Fruit fly (Drosophila melanogaster): ENCODE data around the gene bchs.

The bchs gene

DNA sequence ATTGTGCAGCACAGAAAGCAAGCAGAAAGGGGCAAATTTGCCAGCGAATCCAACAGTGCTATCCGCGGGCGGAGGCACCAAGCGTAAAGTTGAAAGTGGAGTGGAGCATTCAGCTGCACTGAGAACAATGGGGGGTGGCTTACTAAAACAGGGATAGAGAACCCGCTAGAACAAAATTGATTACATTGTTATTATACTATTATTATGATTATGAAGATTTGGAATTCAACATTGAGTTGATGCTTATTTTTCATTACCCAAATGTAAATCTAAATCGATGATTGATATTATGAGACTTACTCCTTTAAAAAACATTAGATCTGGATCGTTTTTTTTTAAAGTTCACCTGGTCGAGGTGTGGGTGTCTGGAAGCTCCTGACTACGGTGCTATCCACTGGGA, 5.4 kb upstream of the bchs start:
- TF ChIP-seq noc (tag; optimal IDR thresholded peaks at IDR 0.05), result no peak

- TF ChIP-seq noc (tag; optimal IDR thresholded peaks at IDR 0.05), result no peak
Observed at dm6 chr2L:5902898-5903297, 4.1 kb upstream of the bchs start.

- TF ChIP-seq noc (tag; optimal IDR thresholded peaks at IDR 0.05), result no peak
Observed at dm6 chr2L:5904585-5904984, 2.4 kb upstream of the bchs start, which contains the start of gene CG9021. TSS of gene CG9021 (minus strand) at chr2L:5904689.

DNA sequence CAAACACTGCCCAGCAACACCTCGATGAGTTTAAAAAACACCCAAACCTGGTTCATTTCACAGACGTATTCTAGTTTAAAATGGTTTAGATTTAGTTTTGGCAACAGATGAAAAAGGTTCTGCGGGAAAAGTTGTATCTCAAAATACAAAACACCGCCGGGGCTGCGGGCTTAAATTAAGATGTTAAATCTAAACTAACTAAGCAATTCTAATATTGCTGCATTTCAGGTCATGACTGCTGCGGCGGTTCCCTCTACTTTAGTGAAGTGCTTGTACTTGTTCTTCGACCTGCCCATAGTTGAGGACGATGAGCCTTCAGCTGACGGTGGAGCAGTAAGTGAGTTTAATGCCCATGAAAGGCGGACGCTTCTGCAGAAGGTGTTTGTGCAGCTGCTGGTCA, 3.2 kb downstream of the bchs start, which contains the start of gene CG14000:
CG14000 (minus strand) TSS at position 101 of the 400 bp plus-strand sequence.
- no peak for TF ChIP-seq noc (tag; optimal IDR thresholded peaks at IDR 0.05)

- no peak for TF ChIP-seq noc (tag; optimal IDR thresholded peaks at IDR 0.05)
Observed at dm6 chr2L:5923603-5924138, 16.7 kb downstream of the bchs start, which contains the start of gene CG9016. TSS of gene CG9016 (minus strand) at chr2L:5923653.

DNA sequence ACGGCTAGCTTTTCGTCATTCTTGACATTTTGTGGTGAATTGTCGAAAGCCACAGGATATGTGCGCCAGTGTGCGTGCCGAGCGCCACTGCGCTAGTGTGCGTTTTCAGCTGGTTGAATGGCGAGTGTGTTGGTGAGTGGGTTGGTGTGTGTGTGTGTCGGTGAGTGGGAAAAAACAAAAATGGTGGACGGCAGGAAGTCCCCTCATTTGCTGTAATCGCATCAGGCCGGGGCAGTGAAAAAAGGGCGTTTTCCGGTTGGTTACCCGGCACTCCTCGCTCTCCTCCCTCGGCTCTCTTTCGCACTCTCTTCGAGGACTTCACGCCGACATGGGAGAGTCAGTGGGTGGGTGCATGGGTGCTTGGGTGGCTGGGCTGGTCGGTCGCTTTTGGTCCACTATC, 18.2 kb downstream of the bchs start:
- TF ChIP-seq noc (tag; optimal IDR thresholded peaks at IDR 0.05), result no peak

- TF ChIP-seq noc (tag; optimal IDR thresholded peaks at IDR 0.05), result no peak
Observed at dm6 chr2L:5925637-5926036, 18.7 kb downstream of the bchs start, which contains the start of gene dsf. TSS of gene dsf (plus strand) at chr2L:5925937.

- no peak for TF ChIP-seq noc (tag; optimal IDR thresholded peaks at IDR 0.05)
Observed at dm6 chr2L:5927363-5927762, 20.4 kb downstream of the bchs start.

DNA sequence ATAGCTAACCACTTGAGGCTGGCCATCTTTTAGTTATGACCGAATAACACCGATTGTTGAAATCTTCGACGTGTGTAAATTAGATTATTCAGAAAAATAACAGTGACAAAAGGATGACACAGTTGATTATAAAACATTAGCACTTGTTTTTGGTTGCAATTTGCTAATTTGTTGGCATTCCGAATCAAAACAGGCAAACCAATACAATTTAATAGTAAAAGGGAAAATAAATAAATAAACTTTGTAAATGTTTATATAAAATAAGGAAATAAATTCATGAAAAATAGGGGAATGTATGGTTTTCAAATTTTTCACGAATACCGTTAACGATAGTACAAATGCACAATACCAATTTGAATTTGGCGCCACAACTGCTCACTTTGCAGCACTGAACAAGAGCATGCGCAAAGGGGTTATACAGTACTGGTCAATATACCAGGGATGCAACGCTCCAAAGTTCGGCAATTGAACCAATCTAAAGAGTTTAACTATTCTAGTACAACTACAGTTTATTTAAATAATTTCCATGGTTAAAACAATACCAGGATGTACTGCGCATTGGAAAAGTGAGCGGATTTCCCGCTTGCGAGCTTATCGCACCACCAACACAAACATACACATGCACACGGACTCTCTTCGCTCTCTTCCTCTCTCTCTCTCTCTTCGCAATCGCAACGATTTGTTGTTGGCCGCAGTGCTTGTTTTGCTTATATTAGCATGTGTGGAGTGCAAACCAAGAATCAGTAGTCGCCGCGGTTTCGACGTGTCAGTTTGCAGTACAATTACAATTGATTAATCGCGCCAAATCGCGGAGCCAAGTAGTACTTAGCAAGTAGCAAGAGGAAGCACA, 36.5 kb downstream of the bchs start, which contains the start of the genes Sfp26Ad and Gpdh1:
Sfp26Ad (minus strand) TSS at position 76 of the 850 bp plus-strand sequence.
Gpdh1 (plus strand) TSS at position 415 of the 850 bp plus-strand sequence.
- TF ChIP-seq noc (tag; optimal IDR thresholded peaks at IDR 0.05), result peak; percentile 77

- TF ChIP-seq noc (tag; optimal IDR thresholded peaks at IDR 0.05), result no peak
Observed at dm6 chr2L:5944305-5945282, 37.6 kb downstream of the bchs start.

dm6 chr2L:5945651-5946547, 38.9 kb downstream of the bchs start:
- TF ChIP-seq noc (tag; optimal IDR thresholded peaks at IDR 0.05), result no peak

dm6 chr2L:5946728-5947127, 39.8 kb downstream of the bchs start:
- no peak for TF ChIP-seq noc (tag; optimal IDR thresholded peaks at IDR 0.05)

DNA sequence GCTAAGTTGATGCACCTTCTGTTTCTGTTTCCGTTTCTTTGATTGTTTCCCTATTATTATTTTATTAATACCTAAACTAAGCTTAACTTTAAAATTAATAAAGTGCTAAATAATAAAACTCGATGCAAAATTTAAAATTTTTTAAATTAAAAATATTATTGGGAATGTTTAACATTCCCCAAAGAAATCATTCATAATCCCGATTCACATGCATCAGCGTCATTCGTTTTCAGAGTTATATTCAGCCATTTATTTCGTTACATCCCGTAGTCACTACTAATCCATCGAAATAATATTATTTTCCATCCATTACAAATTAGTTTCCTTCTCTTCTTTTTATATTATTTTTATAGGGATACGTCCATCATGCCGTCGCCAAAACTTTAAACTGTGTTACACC, 40.5 kb downstream of the bchs start:
- TF ChIP-seq noc (tag; optimal IDR thresholded peaks at IDR 0.05), result no peak

DNA sequence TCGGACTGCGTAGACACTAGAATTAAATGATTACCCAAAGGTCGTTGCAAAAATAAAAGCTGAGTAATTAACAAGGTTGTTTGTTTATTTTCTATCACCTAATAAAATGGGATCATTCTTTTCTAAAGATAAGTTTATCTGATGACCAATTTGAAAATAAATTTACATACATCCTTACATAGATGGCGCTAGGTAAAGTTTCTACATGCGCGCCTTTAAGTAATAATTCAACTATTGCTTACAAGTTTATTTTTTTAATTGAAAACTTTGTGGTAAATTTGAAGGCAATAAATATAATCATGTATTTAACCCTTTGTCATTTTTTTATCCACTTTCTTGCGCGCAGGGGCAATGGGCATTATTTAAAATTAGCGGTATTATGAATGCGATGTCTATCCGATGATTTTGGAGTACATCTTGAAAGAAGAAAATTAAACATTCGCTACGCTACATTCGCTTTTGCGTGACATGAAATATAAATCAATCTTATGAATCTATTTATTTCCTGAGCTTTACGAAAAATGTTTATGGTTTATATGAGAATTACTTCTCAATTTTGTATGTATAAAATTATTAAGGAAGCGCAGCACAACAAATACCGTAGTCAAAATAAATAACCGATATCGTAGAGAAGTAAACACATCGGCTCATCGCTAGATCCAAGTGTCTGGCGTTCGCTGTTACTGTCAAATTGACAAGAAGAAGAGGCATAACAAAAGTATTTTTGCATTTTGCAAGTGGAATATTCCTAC, 42.0 kb downstream of the bchs start, which contains the start of gene CG9044:
CG9044 (plus strand) TSS at position 676 of the 752 bp plus-strand sequence.
- no peak for TF ChIP-seq noc (tag; optimal IDR thresholded peaks at IDR 0.05)
